Worm (Caenorhabditis elegans): Measurements from ENCODE around the gene ZK616.65.
"Not testable (repeated sequence)": the region's sequence is repeated elsewhere in the genome, so short reads cannot be mapped to it uniquely, and the experiment has no call there.

Gene ZK616.65

DNA sequence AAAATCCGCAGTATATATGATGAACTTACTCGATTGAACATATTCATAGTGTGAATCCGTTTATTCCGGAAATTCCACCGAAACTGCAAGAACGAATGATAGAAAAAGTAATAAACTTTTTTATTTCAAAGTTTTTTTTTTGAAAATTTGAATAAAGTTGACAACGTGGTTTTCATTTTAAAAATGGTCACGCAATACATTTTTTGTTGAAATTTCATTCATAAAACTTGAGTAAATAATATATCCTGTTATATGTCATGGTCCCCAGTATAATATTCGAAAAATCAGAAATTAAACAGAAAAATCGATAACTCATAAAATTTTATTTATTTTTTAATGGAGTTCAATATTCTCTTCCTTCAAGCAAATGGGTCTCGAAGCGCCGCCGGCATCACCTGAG lies at the start of gene ZK616.65:
Gene ZK616.65 (minus strand): TSS at position 101 of the 400 bp plus-strand sequence.
- no peak for TF ChIP-seq zip-5 (tag; optimal IDR thresholded peaks at IDR 0.05)
- no peak for TF ChIP-seq sox-2 (GFP tag; IDR thresholded peaks at IDR 0.05)
- TF ChIP-seq ceh-31 (tag; optimal IDR thresholded peaks at IDR 0.05): no peak
- no peak for TF ChIP-seq pag-3 (tag; optimal IDR thresholded peaks at IDR 0.05; ENCODE audit: borderline replicate concordance)
- no peak for TF ChIP-seq lim-6 (tag; optimal IDR thresholded peaks at IDR 0.05)
- no peak for TF ChIP-seq hlh-6 (tag; optimal IDR thresholded peaks at IDR 0.05)
- no peak for TF ChIP-seq hlh-15 (tag; optimal IDR thresholded peaks at IDR 0.05)
- TF ChIP-seq C38D4.7 (GFP tag; optimal IDR thresholded peaks at IDR 0.05): no peak
- no peak for TF ChIP-seq madf-2 (tag; optimal IDR thresholded peaks at IDR 0.05)
- no peak for TF ChIP-seq tbx-7 (tag; optimal IDR thresholded peaks at IDR 0.05)
- TF ChIP-seq ceh-2 (tag; optimal IDR thresholded peaks at IDR 0.05): no peak
- no peak for TF ChIP-seq ceh-22 (tag; optimal IDR thresholded peaks at IDR 0.05)
- no peak for TF ChIP-seq T23F11.4 (GFP tag; optimal IDR thresholded peaks at IDR 0.05)
- TF ChIP-seq sox-4 (tag; optimal IDR thresholded peaks at IDR 0.05): no peak
- TF ChIP-seq pat-9 (tag; optimal IDR thresholded peaks at IDR 0.05): no peak
- no peak for TF ChIP-seq F13H6.1 (tag; optimal IDR thresholded peaks at IDR 0.05)
- TF ChIP-seq elt-4 (tag; optimal IDR thresholded peaks at IDR 0.05): no peak
- no peak for TF ChIP-seq ama-1 (optimal IDR thresholded peaks at IDR 0.05)

DNA sequence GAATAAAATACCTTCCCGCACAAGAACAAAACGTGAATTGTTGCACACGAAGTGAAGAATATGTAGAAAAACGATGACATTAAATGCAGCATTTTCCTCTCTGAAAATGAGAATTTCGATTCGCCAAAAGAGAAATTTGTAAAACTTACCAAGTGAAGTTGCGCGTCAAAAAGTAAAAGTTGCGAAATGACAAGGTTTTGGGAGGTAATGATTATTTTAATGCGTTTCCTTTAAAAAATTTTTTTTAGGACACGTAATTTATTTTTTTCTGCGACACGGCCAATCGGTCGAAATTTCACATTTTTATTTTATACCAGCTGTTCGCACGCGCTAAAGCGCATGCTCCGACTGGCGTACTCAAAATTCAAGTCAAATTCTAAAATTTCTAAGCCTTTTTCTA lies 45.0 kb upstream of the ZK616.65 start, which contains the start of gene Y4C6A.3:
Gene Y4C6A.3 (minus strand): TSS at position 101 of the 400 bp plus-strand sequence.
- TF ChIP-seq ceh-14, ceh-22, nfya-1 (tag; optimal IDR thresholded peaks at IDR 0.05): not testable (repeated sequence)

ce11 chrIV:5452667-5453066 lies 41.6 kb upstream of the ZK616.65 start, which contains the start of gene Y4C6A.4:
TSS of gene Y4C6A.4 (plus strand) at chrIV:5452967.
- TF ChIP-seq Y22D7AL.16 (tag; optimal IDR thresholded peaks at IDR 0.05) (no peak), pat-9 (tag; optimal IDR thresholded peaks at IDR 0.05) (no peak), lin-11 (tag; optimal IDR thresholded peaks at IDR 0.05) (no peak)

DNA sequence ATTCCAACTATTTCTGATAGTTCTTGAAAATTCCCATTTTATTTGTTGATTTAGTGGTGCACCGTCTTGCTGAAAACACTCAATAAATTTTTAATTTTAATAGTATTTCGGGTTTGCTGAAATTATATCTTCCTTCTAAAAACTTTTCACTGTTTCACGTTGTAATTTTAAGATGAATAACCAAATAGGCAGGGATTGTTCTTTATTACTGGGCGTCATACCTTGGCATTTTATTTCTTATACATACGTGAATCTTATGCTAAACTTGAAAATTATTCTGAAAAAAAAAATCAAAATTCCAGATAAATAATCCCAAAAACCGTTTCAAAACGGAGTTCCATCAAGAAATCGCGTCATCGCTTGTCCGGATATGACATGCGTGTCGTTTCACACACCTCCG lies 27.7 kb upstream of the ZK616.65 start, which contains the start of gene mgl-3:
Gene mgl-3 (plus strand): TSS at position 301 of the 400 bp plus-strand sequence.
- TF ChIP-seq ttx-3 (tag; optimal IDR thresholded peaks at IDR 0.05): no peak
- TF ChIP-seq ceh-2 (tag; optimal IDR thresholded peaks at IDR 0.05): no peak
- TF ChIP-seq hlh-8 (tag; optimal IDR thresholded peaks at IDR 0.05): no peak
- TF ChIP-seq unc-55 (GFP tag; optimal IDR thresholded peaks at IDR 0.05): no peak
- no peak for TF ChIP-seq madf-2 (tag; optimal IDR thresholded peaks at IDR 0.05)
- TF ChIP-seq pros-1 (tag; optimal IDR thresholded peaks at IDR 0.05): no peak
- no peak for TF ChIP-seq npax-4 (tag; optimal IDR thresholded peaks at IDR 0.05)
- TF ChIP-seq fkh-10 (GFP tag; optimal IDR thresholded peaks at IDR 0.05): no peak
- TF ChIP-seq eyg-1 (tag; optimal IDR thresholded peaks at IDR 0.05): no peak
- TF ChIP-seq ceh-48 (tag; optimal IDR thresholded peaks at IDR 0.05): no peak
- no peak for TF ChIP-seq pha-4 (tag; optimal IDR thresholded peaks at IDR 0.05)
- TF ChIP-seq mec-3 (tag; optimal IDR thresholded peaks at IDR 0.05; ENCODE audit: borderline replicate concordance): no peak
- no peak for TF ChIP-seq dmd-4 (tag; optimal IDR thresholded peaks at IDR 0.05; ENCODE audit: borderline replicate concordance)
- TF ChIP-seq nhr-232 (tag; optimal IDR thresholded peaks at IDR 0.05): no peak

DNA sequence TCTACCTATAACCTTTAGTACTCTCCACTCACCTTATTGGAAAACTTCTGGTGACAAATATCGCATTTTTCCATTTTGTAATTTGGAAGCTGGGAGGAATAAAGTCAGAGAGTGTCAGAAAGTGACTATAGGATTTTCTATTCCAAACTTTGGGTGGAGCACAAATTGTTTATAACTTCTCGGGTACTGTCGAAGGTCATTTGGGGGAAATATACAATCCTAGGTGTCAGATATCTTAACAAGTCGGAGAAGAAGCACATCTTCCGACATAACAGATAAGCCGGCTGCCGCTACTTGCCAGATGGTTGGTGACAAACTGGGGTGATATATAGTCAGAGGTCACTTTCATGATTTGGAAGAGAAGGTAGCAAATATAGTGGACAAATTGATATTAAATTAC lies 8.1 kb upstream of the ZK616.65 start, which contains the start of gene ehn-3:
Gene ehn-3 (minus strand): TSS at position 101 of the 400 bp plus-strand sequence.
- TF ChIP-seq sox-2 (GFP tag; IDR thresholded peaks at IDR 0.05) (no peak), K02D7.2 (tag; optimal IDR thresholded peaks at IDR 0.05) (no peak), ets-4 (tag; optimal IDR thresholded peaks at IDR 0.05) (no peak), hlh-13 (GFP tag; optimal IDR thresholded peaks at IDR 0.05) (no peak), tbx-7 (tag; optimal IDR thresholded peaks at IDR 0.05) (no peak), ceh-24 (tag; optimal IDR thresholded peaks at IDR 0.05) (no peak), nhr-232 (tag; optimal IDR thresholded peaks at IDR 0.05) (no peak), ceh-19 (GFP tag; optimal IDR thresholded peaks at IDR 0.05) (no peak), npax-4 (tag; optimal IDR thresholded peaks at IDR 0.05) (no peak), eyg-1 (tag; optimal IDR thresholded peaks at IDR 0.05) (no peak), pqm-1 (tag; optimal IDR thresholded peaks at IDR 0.05) (no peak), che-1 (tag; optimal IDR thresholded peaks at IDR 0.05) (no peak), K09A11.1 (tag; optimal IDR thresholded peaks at IDR 0.05; ENCODE audit: insufficient read depth) (no peak), pax-1 (tag; optimal IDR thresholded peaks at IDR 0.05) (no peak), tbx-2 (tag; optimal IDR thresholded peaks at IDR 0.05) (no peak), ceh-34 (tag; optimal IDR thresholded peaks at IDR 0.05) (no peak), elt-4 (tag; optimal IDR thresholded peaks at IDR 0.05) (no peak), odd-2 (tag; optimal IDR thresholded peaks at IDR 0.05) (no peak), madf-2 (tag; optimal IDR thresholded peaks at IDR 0.05) (no peak)
